Worm (Caenorhabditis elegans): ENCODE data around the gene F49E2.2.

The F49E2.2 gene

ce11 chrX:9547264-9547751 lies 19.2 kb upstream of the F49E2.2 start (continued):
- TF ChIP-seq fkh-10 (GFP tag; optimal IDR thresholded peaks at IDR 0.05) (no peak), hif-1 (tag; optimal IDR thresholded peaks at IDR 0.05) (no peak), lin-39 (tag; optimal IDR thresholded peaks at IDR 0.05) (no peak), daf-12 (tag; optimal IDR thresholded peaks at IDR 0.05) (no peak), ces-1 (GFP tag; optimal IDR thresholded peaks at IDR 0.05) (no peak), lin-13 (GFP tag; optimal IDR thresholded peaks at IDR 0.05) (no peak), nhr-77 (tag; optimal IDR thresholded peaks at IDR 0.05) (no peak), madf-9 (GFP tag; conservative IDR thresholded peaks at IDR 0.05) (no peak), F49E8.2 (tag; optimal IDR thresholded peaks at IDR 0.05; ENCODE audit: borderline replicate concordance) (no peak), spr-3 (GFP tag; optimal IDR thresholded peaks at IDR 0.05) (no peak), Y48G9A.11 (GFP tag; IDR thresholded peaks at IDR 0.05) (no peak), dmd-6 (GFP tag; IDR thresholded peaks at IDR 0.05) (peak; percentile 29; the same call in 1 of the 2 replicates), ceh-62 (tag; optimal IDR thresholded peaks at IDR 0.05) (no peak), daf-19 (GFP tag; conservative IDR thresholded peaks at IDR 0.05) (no peak), snpc-1.2 (GFP tag; IDR thresholded peaks at IDR 0.05) (no peak), F37D6.2 (tag; optimal IDR thresholded peaks at IDR 0.05) (no peak), attf-4 (tag; optimal IDR thresholded peaks at IDR 0.05) (no peak), saeg-2 (GFP tag; IDR thresholded peaks at IDR 0.05) (no peak), lsy-2 (tag; optimal IDR thresholded peaks at IDR 0.05) (no peak)

- TF ChIP-seq hlh-30 (tag; optimal IDR thresholded peaks at IDR 0.05; ENCODE audit: insufficient read depth) (peak; percentile 66), mep-1 (tag; optimal IDR thresholded peaks at IDR 0.05) (no peak), daf-16 (GFP tag; optimal IDR thresholded peaks at IDR 0.05) (peak in 1 of 2 experiments; percentile 18), daf-16 (tag; optimal IDR thresholded peaks at IDR 0.05) (no peak), pha-4 (GFP tag; IDR thresholded peaks at IDR 0.05) (no peak), pha-4 (tag; optimal IDR thresholded peaks at IDR 0.05) (peak; percentile 15), D1046.2 (GFP tag; IDR thresholded peaks at IDR 0.05) (no peak), lin-13 (GFP tag; optimal IDR thresholded peaks at IDR 0.05) (no peak), F49E8.2 (tag; optimal IDR thresholded peaks at IDR 0.05; ENCODE audit: borderline replicate concordance) (no peak), F26F4.8 (GFP tag; conservative IDR thresholded peaks at IDR 0.05) (no peak), mes-2 (tag; optimal IDR thresholded peaks at IDR 0.05; ENCODE audit: poor library complexity, severe bottlenecking) (no peak), tag-97 (GFP tag; IDR thresholded peaks at IDR 0.05) (no peak), unc-62 (GFP tag; optimal IDR thresholded peaks at IDR 0.05 in 1 of 2) (peak in 1 of 2 experiments; percentile 25), unc-62 (tag; optimal IDR thresholded peaks at IDR 0.05) (no peak), aha-1 (tag) (peak; percentile 80), ztf-11 (tag; optimal IDR thresholded peaks at IDR 0.05) (no peak), ZK546.5 (tag; optimal IDR thresholded peaks at IDR 0.05) (no peak), gei-8 (GFP tag; optimal IDR thresholded peaks at IDR 0.05) (no peak)
These were observed 18.3 kb upstream of the F49E2.2 start for ce11 chrX:9548011-9548795.

- TF ChIP-seq nhr-42 (GFP tag; IDR thresholded peaks at IDR 0.05) (no peak), duxl-1 (tag; optimal IDR thresholded peaks at IDR 0.05; ENCODE audit: poor library complexity) (no peak), rbr-2 (tag; optimal IDR thresholded peaks at IDR 0.05) (no peak), lin-1 (GFP tag; IDR thresholded peaks at IDR 0.05) (no peak), fos-1 (tag; optimal IDR thresholded peaks at IDR 0.05) (no peak), snpc-4 (tag; optimal IDR thresholded peaks at IDR 0.05) (no peak), T20F7.1 (GFP tag; optimal IDR thresholded peaks at IDR 0.05) (no peak), nhr-6 (tag; optimal IDR thresholded peaks at IDR 0.05) (peak; percentile 19), mes-2 (tag; optimal IDR thresholded peaks at IDR 0.05; ENCODE audit: poor library complexity, severe bottlenecking) (peak; percentile 32), daf-16 (GFP tag; optimal IDR thresholded peaks at IDR 0.05) (no peak), daf-16 (tag; optimal IDR thresholded peaks at IDR 0.05) (peak; percentile 14), saeg-2 (GFP tag; IDR thresholded peaks at IDR 0.05) (no peak), nhr-25 (tag; optimal IDR thresholded peaks at IDR 0.05; ENCODE audit: borderline replicate concordance, insufficient read depth) (peak; percentile 6), lin-13 (GFP tag; optimal IDR thresholded peaks at IDR 0.05) (no peak), nhr-77 (tag; optimal IDR thresholded peaks at IDR 0.05) (no peak), zip-2 (tag; optimal IDR thresholded peaks at IDR 0.05) (no peak), mxl-3 (GFP tag; optimal IDR thresholded peaks at IDR 0.05) (peak; percentile 3), mdl-1 (tag; optimal IDR thresholded peaks at IDR 0.05) (peak in 1 of 2 experiments; percentile 20), arid-1 (GFP tag; conservative IDR thresholded peaks at IDR 0.05) (no peak)
These were observed 17.6 kb upstream of the F49E2.2 start for ce11 chrX:9548890-9549289.
